Worm (Caenorhabditis elegans) whole organism, midembryonic: ENCODE data around the gene C47A4.3.

Source experiments
- T22C8.4 ChIP-seq: fragments of 200-800 bp; sonication (Bioruptor generic); IDR thresholded peaks from 2 replicates; pipeline ENCODE4 v1.3.6; 2022; ENCODE audit warnings: missing genetic modification characterization, missing compliant biosample characterization
- cog-1 ChIP-seq: sonication (generic microtip); optimal IDR thresholded peaks from 2 replicates; lab custom pipeline; 2016; ENCODE audit warnings: missing genetic modification characterization, missing compliant biosample characterization
- flt-1 ChIP-seq: fragments of 200-800 bp; sonication (Bioruptor generic); IDR thresholded peaks from 2 replicates; pipeline ENCODE4 v1.3.6; 2022; ENCODE audit warnings: missing genetic modification characterization, missing compliant biosample characterization
- klf-2 ChIP-seq: fragments of 200-800 bp; sonication (Bioruptor generic); conservative IDR thresholded peaks from 2 replicates; pipeline ENCODE4 v1.3.6; 2022; ENCODE audit warnings: missing genetic modification reagents, missing genetic modification characterization, missing compliant biosample characterization
- med-1 ChIP-seq: sonication (generic microtip); optimal IDR thresholded peaks from 2 replicates; lab custom pipeline; 2017; ENCODE audit warnings: missing genetic modification characterization, mild to moderate bottlenecking, missing compliant biosample characterization, antibody characterized with exemption, missing genetic modification reagents; ENCODE audit not compliant: insufficient read depth
- ref-1 ChIP-seq: fragments of 200-800 bp; sonication (Bioruptor generic); conservative IDR thresholded peaks from 2 replicates; pipeline ENCODE4 v1.3.6; 2022; ENCODE audit warnings: missing genetic modification reagents, missing genetic modification characterization, missing compliant biosample characterization
- tab-1 ChIP-seq: fragments of 200-800 bp; sonication (Bioruptor generic); IDR thresholded peaks from 2 replicates; pipeline ENCODE4 v1.3.6; 2022; ENCODE audit warnings: missing genetic modification characterization, missing compliant biosample characterization
- ztf-23 ChIP-seq: fragments of 200-800 bp; sonication (Bioruptor generic); IDR thresholded peaks from 2 replicates; pipeline ENCODE4 v1.3.6; 2022; ENCODE audit warnings: missing genetic modification reagents, missing genetic modification characterization, missing compliant biosample characterization
- ztf-29 ChIP-seq: fragments of 200-800 bp; sonication (Bioruptor generic); IDR thresholded peaks from 2 replicates; pipeline ENCODE4 v1.3.6; 2022; ENCODE audit warnings: missing genetic modification reagents, missing genetic modification characterization, missing compliant biosample characterization

The C47A4.3 gene

ce11 chrIV:13776115-13776514 is 34.0 kb upstream of the C47A4.3 start, which contains the start of gene Y45F10D.16:
TSS of gene Y45F10D.16 (plus strand) at chrIV:13776415.
- TF ChIP-seq ref-1 (GFP tag; lab: Robert Waterston, UW) (no peak), tab-1 (no peak), T22C8.4 (GFP tag; lab: Robert Waterston, UW) (no peak), ztf-29 (GFP tag; lab: Robert Waterston, UW) (no peak), med-1 (GFP tag; lab: Kevin White, UChicago) (no peak), cog-1 (tag; lab: Kevin White, UChicago) (no peak), ztf-23 (GFP tag; lab: Robert Waterston, UW) (no peak), klf-2 (GFP tag; lab: Robert Waterston, UW) (no peak), flt-1 (GFP tag; lab: Robert Waterston, UW) (no peak)

- TF ChIP-seq T22C8.4 (GFP tag; lab: Robert Waterston, UW) (no peak), ref-1 (GFP tag; lab: Robert Waterston, UW) (no peak), tab-1 (no peak), cog-1 (tag; lab: Kevin White, UChicago) (no peak), ztf-29 (GFP tag; lab: Robert Waterston, UW) (no peak), ztf-23 (GFP tag; lab: Robert Waterston, UW) (no peak), flt-1 (GFP tag; lab: Robert Waterston, UW) (no peak), med-1 (GFP tag; lab: Kevin White, UChicago) (no peak), klf-2 (GFP tag; lab: Robert Waterston, UW) (no peak)
These were observed 32.4 kb upstream of the C47A4.3 start, which contains the start of gene Y45F10D.2 for ce11 chrIV:13774578-13774977. TSS of gene Y45F10D.2 (minus strand) at chrIV:13774678.

- TF ChIP-seq med-1 (GFP tag; lab: Kevin White, UChicago): no peak
- TF ChIP-seq klf-2 (GFP tag; lab: Robert Waterston, UW): no peak
- TF ChIP-seq ref-1 (GFP tag; lab: Robert Waterston, UW): no peak
- TF ChIP-seq tab-1: no peak
- TF ChIP-seq cog-1 (tag; lab: Kevin White, UChicago): no peak
- TF ChIP-seq ztf-29 (GFP tag; lab: Robert Waterston, UW): no peak
- no peak for TF ChIP-seq T22C8.4 (GFP tag; lab: Robert Waterston, UW)
- no peak for TF ChIP-seq ztf-23 (GFP tag; lab: Robert Waterston, UW)
- TF ChIP-seq flt-1 (GFP tag; lab: Robert Waterston, UW): no peak
These were observed 22.6 kb upstream of the C47A4.3 start for ce11 chrIV:13764708-13765107.

ce11 chrIV:13763449-13763848 is 21.3 kb upstream of the C47A4.3 start:
- TF ChIP-seq ztf-23 (GFP tag; lab: Robert Waterston, UW): no peak
- TF ChIP-seq ztf-29 (GFP tag; lab: Robert Waterston, UW): no peak
- no peak for TF ChIP-seq T22C8.4 (GFP tag; lab: Robert Waterston, UW)
- TF ChIP-seq flt-1 (GFP tag; lab: Robert Waterston, UW): no peak
- no peak for TF ChIP-seq med-1 (GFP tag; lab: Kevin White, UChicago)
- TF ChIP-seq cog-1 (tag; lab: Kevin White, UChicago): no peak
- no peak for TF ChIP-seq ref-1 (GFP tag; lab: Robert Waterston, UW)
- TF ChIP-seq klf-2 (GFP tag; lab: Robert Waterston, UW): no peak
- TF ChIP-seq tab-1: no peak

- no peak for TF ChIP-seq ztf-29 (GFP tag; lab: Robert Waterston, UW)
- no peak for TF ChIP-seq tab-1
- no peak for TF ChIP-seq cog-1 (tag; lab: Kevin White, UChicago)
- TF ChIP-seq ref-1 (GFP tag; lab: Robert Waterston, UW): no peak
- no peak for TF ChIP-seq flt-1 (GFP tag; lab: Robert Waterston, UW)
- TF ChIP-seq T22C8.4 (GFP tag; lab: Robert Waterston, UW): no peak
- TF ChIP-seq med-1 (GFP tag; lab: Kevin White, UChicago): no peak
- no peak for TF ChIP-seq ztf-23 (GFP tag; lab: Robert Waterston, UW)
- no peak for TF ChIP-seq klf-2 (GFP tag; lab: Robert Waterston, UW)
These were observed 13.5 kb upstream of the C47A4.3 start for ce11 chrIV:13755619-13756018.

- TF ChIP-seq T22C8.4 (GFP tag; lab: Robert Waterston, UW) (no peak), flt-1 (GFP tag; lab: Robert Waterston, UW) (no peak), med-1 (GFP tag; lab: Kevin White, UChicago) (no peak), ref-1 (GFP tag; lab: Robert Waterston, UW) (no peak), tab-1 (no peak), ztf-23 (GFP tag; lab: Robert Waterston, UW) (no peak), cog-1 (tag; lab: Kevin White, UChicago) (no peak), ztf-29 (GFP tag; lab: Robert Waterston, UW) (no peak), klf-2 (GFP tag; lab: Robert Waterston, UW) (no peak)
These were observed 7.9 kb upstream of the C47A4.3 start, which contains the start of gene sorb-1 for ce11 chrIV:13750033-13750432. TSS of gene sorb-1 (plus strand) at chrIV:13750333.

- TF ChIP-seq med-1 (GFP tag; lab: Kevin White, UChicago) (no peak), tab-1 (no peak), T22C8.4 (GFP tag; lab: Robert Waterston, UW) (no peak), flt-1 (GFP tag; lab: Robert Waterston, UW) (no peak), klf-2 (GFP tag; lab: Robert Waterston, UW) (no peak), cog-1 (tag; lab: Kevin White, UChicago) (no peak), ref-1 (GFP tag; lab: Robert Waterston, UW) (no peak), ztf-23 (GFP tag; lab: Robert Waterston, UW) (no peak), ztf-29 (GFP tag; lab: Robert Waterston, UW) (no peak)
These were observed 6.7 kb upstream of the C47A4.3 start for ce11 chrIV:13748798-13749197.

ce11 chrIV:13745409-13745808 is 3.3 kb upstream of the C47A4.3 start, which contains the start of gene C47A4.5:
TSS of gene C47A4.5 (plus strand) at chrIV:13745709.
- TF ChIP-seq flt-1 (GFP tag; lab: Robert Waterston, UW) (no peak), T22C8.4 (GFP tag; lab: Robert Waterston, UW) (no peak), tab-1 (no peak), cog-1 (tag; lab: Kevin White, UChicago) (no peak), ref-1 (GFP tag; lab: Robert Waterston, UW) (no peak), klf-2 (GFP tag; lab: Robert Waterston, UW) (no peak), ztf-23 (GFP tag; lab: Robert Waterston, UW) (no peak), med-1 (GFP tag; lab: Kevin White, UChicago) (no peak), ztf-29 (GFP tag; lab: Robert Waterston, UW) (no peak)
